Worm (Caenorhabditis elegans) whole organism, L4/young adult: ENCODE data around the gene cut-5.

Source experiments
- W03F9.2 ChIP-seq: fragments of 150-350 bp; optimal IDR thresholded peaks from 2 replicates; lab custom pipeline; 2014; ENCODE audit warnings: missing biosample characterization, missing genetic modification characterization
- dao-5 ChIP-seq: sonication (generic microtip); optimal IDR thresholded peaks from 2 replicates; lab custom pipeline; 2016; ENCODE audit warnings: missing genotype, missing genetic modification characterization, moderate library complexity, missing compliant biosample characterization
- him-1 ChIP-seq: sonication (generic microtip); optimal IDR thresholded peaks from 2 replicates; lab custom pipeline; 2016; ENCODE audit warnings: missing genotype, missing genetic modification reagents, missing genetic modification characterization, missing compliant biosample characterization

ce11 chrX:10297410-10297809, 40.6 kb downstream of the cut-5 start:
- no peak for TF ChIP-seq him-1
- TF ChIP-seq dao-5 (tag; lab: Kevin White, UChicago), result no peak
- TF ChIP-seq W03F9.2 (tag; lab: Kevin White, UChicago), result no peak
